Fruit fly (Drosophila melanogaster) whole organism, prepupa: Measurements from ENCODE around the gene CG32199.

ENCODE experiments used
- CG3919 ChIP-seq: fragments of 200-800 bp; sonication (Bioruptor generic); optimal IDR thresholded peaks from 3 replicates; lab custom pipeline; 2016; ENCODE audit warnings: missing biosample characterization, missing genetic modification characterization
- Eip78C ChIP-seq: fragments of 200-800 bp; sonication (Bioruptor generic); peaks from one replicate; lab custom pipeline; 2016; ENCODE audit warnings: missing biosample characterization, missing genetic modification characterization
- Sox102F ChIP-seq: fragments of 200-800 bp; sonication (Bioruptor generic); optimal IDR thresholded peaks from 2 replicates; lab custom pipeline; 2016; ENCODE audit warnings: missing biosample characterization, mild to moderate bottlenecking, missing genetic modification characterization
- fkh ChIP-seq: fragments of 200-800 bp; sonication (Bioruptor generic); optimal IDR thresholded peaks from 3 replicates; lab custom pipeline; 2017; ENCODE audit warnings: missing biosample characterization, mild to moderate bottlenecking, missing genetic modification characterization, moderate library complexity
- pdm3 ChIP-seq: fragments of 200-800 bp; sonication (Bioruptor generic); optimal IDR thresholded peaks from 3 replicates; lab custom pipeline; 2016; ENCODE audit warnings: missing biosample characterization, missing genetic modification characterization

Gene CG32199

dm6 chr3L:18653737-18654136 lies 42.0 kb downstream of the CG32199 start:
- peak; percentile 10 for TF ChIP-seq fkh (GFP tag; lab: Kevin White, UChicago)
- no peak for TF ChIP-seq Sox102F (GFP tag; lab: Kevin White, UChicago)
- no peak for TF ChIP-seq CG3919 (GFP tag; lab: Kevin White, UChicago)
- peak; percentile 30 for TF ChIP-seq Eip78C (GFP tag; lab: Kevin White, UChicago)
- TF ChIP-seq pdm3 (GFP tag; lab: Kevin White, UChicago) = no peak
- TF ChIP-seq, all 60 proteins: peak for 2
